Worm (Caenorhabditis elegans): Measurements from ENCODE around the gene lgc-25.
A peak's percentile ranks its signal among the peaks of the same experiment; 100 is the strongest.

Gene lgc-25

ce11 chrX:14118762-14119161, 42.8 kb downstream of the lgc-25 start:
- TF ChIP-seq dao-5 (tag; optimal IDR thresholded peaks at IDR 0.05) (no peak), him-1 (tag; optimal IDR thresholded peaks at IDR 0.05) (no peak), W03F9.2 (tag; optimal IDR thresholded peaks at IDR 0.05) (no peak)

- TF ChIP-seq W03F9.2 (tag; optimal IDR thresholded peaks at IDR 0.05) (no peak), dao-5 (tag; optimal IDR thresholded peaks at IDR 0.05) (peak; percentile 17), him-1 (tag; optimal IDR thresholded peaks at IDR 0.05) (no peak)
These were observed 45.9 kb downstream of the lgc-25 start, which contains the start of gene F28H6.7 for ce11 chrX:14115480-14116161. F28H6.7 (plus strand) TSS chrX:14116111.

- no peak for TF ChIP-seq W03F9.2 (tag; optimal IDR thresholded peaks at IDR 0.05)
- TF ChIP-seq him-1 (tag; optimal IDR thresholded peaks at IDR 0.05): no peak
- TF ChIP-seq dao-5 (tag; optimal IDR thresholded peaks at IDR 0.05): no peak
These were observed 48.2 kb downstream of the lgc-25 start, which contains the start of gene nhr-281 for ce11 chrX:14113347-14113746. nhr-281 (minus strand) TSS chrX:14113447.
